Fruit fly (Drosophila melanogaster) whole organism, embryonic: ENCODE results near the gene CG42399.
A peak's percentile ranks its signal among the peaks of the same experiment; 100 is the strongest.

Experiments used
- BtbVII ChIP-seq: fragments of 200-800 bp; sonication (Bioruptor generic); optimal IDR thresholded peaks from 3 replicates; lab custom pipeline; 2017; ENCODE audit warnings: missing biosample characterization, mild to moderate bottlenecking, missing genetic modification characterization
- Bteb2 ChIP-seq: fragments of 200-800 bp; sonication (Bioruptor generic); optimal IDR thresholded peaks from 2 replicates; lab custom pipeline; 2016; ENCODE audit warnings: missing biosample characterization, missing genetic modification characterization
- CG10147 ChIP-seq: fragments of 200-800 bp; sonication (Bioruptor generic); optimal IDR thresholded peaks from 2 replicates; lab custom pipeline; 2019; ENCODE audit warnings: missing biosample characterization, mild to moderate bottlenecking, missing genetic modification characterization, moderate library complexity
- CG11247 ChIP-seq: fragments of 200-800 bp; sonication (Bioruptor generic); IDR thresholded peaks from 2 replicates; pipeline ENCODE4 v1.3.6; 2022; ENCODE audit warnings: missing biosample characterization, missing genetic modification characterization
- CG13287 ChIP-seq: fragments of 200-800 bp; sonication (Bioruptor generic); IDR thresholded peaks from 2 replicates; pipeline ENCODE4 v1.3.6; 2022; ENCODE audit warnings: missing biosample characterization, missing genetic modification characterization; ENCODE audit not compliant: partially characterized antibody
- CG15479 ChIP-seq: fragments of 200-800 bp; sonication (Bioruptor generic); optimal IDR thresholded peaks from 3 replicates; lab custom pipeline; 2019; ENCODE audit warnings: missing biosample characterization, mild to moderate bottlenecking, missing genetic modification characterization, moderate library complexity
- CG15601 ChIP-seq: fragments of 200-800 bp; sonication (Bioruptor generic); optimal IDR thresholded peaks from 3 replicates; lab custom pipeline; 2019; ENCODE audit warnings: missing biosample characterization, mild to moderate bottlenecking, missing genetic modification characterization, moderate library complexity
- CG16863 ChIP-seq: fragments of 200-800 bp; sonication (Bioruptor generic); optimal IDR thresholded peaks from 3 replicates; lab custom pipeline; 2016; ENCODE audit warnings: missing biosample characterization, missing genetic modification characterization
- CG18619 ChIP-seq: fragments of 200-800 bp; sonication (Bioruptor generic); optimal IDR thresholded peaks from 3 replicates; lab custom pipeline; 2017; ENCODE audit warnings: missing biosample characterization, mild to moderate bottlenecking, missing genetic modification characterization
- CG18764 ChIP-seq: fragments of 200-800 bp; sonication (Bioruptor generic); optimal IDR thresholded peaks from 3 replicates; lab custom pipeline; 2016; ENCODE audit warnings: missing biosample characterization, missing genetic modification characterization
- CG3163 ChIP-seq: fragments of 200-800 bp; sonication (Bioruptor generic); optimal IDR thresholded peaks from 3 replicates; lab custom pipeline; 2016; ENCODE audit warnings: missing biosample characterization, missing genetic modification characterization
- CG32772 ChIP-seq: fragments of 200-800 bp; sonication (Bioruptor generic); IDR thresholded peaks from 2 replicates; pipeline ENCODE4 v1.3.6; 2022; ENCODE audit warnings: missing biosample characterization, missing genetic modification characterization
- CG3847 ChIP-seq: fragments of 200-800 bp; sonication (Bioruptor generic); IDR thresholded peaks from 2 replicates; pipeline ENCODE4 v1.3.6; 2022; ENCODE audit warnings: missing biosample characterization, missing genetic modification characterization
- CG4730 ChIP-seq: fragments of 200-800 bp; sonication (Bioruptor generic); IDR thresholded peaks from 2 replicates; pipeline ENCODE4 v1.3.6; 2022; ENCODE audit warnings: missing biosample characterization, missing genetic modification characterization
- CG6272 ChIP-seq: fragments of 200-800 bp; sonication (Bioruptor generic); IDR thresholded peaks from 2 replicates; pipeline ENCODE4 v1.3.6; 2022; ENCODE audit warnings: missing biosample characterization, missing genetic modification characterization
- CG6791 ChIP-seq: fragments of 200-800 bp; sonication (Bioruptor generic); IDR thresholded peaks from 3 replicates; pipeline ENCODE4 v1.3.6; 2022; ENCODE audit warnings: missing biosample characterization, missing genetic modification characterization; ENCODE audit not compliant: partially characterized antibody
- CTCF ChIP-seq: fragments of 200-800 bp; sonication (Bioruptor generic); optimal IDR thresholded peaks from 2 replicates; lab custom pipeline; 2017; ENCODE audit warnings: missing biosample characterization, mild to moderate bottlenecking, missing genetic modification characterization, moderate library complexity
- Camta ChIP-seq: fragments of 200-800 bp; sonication (Bioruptor generic); optimal IDR thresholded peaks from 2 replicates; lab custom pipeline; 2016; ENCODE audit warnings: missing biosample characterization, missing genetic modification characterization
- Dll ChIP-seq: fragments of 200-800 bp; sonication (Bioruptor generic); IDR thresholded peaks from 4 replicates; pipeline ENCODE4 v1.3.6; 2022; ENCODE audit warnings: missing biosample characterization, missing genetic modification characterization; ENCODE audit not compliant: partially characterized antibody
- Dref ChIP-seq: fragments of 200-800 bp; sonication (Bioruptor generic); IDR thresholded peaks from 2 replicates; pipeline ENCODE4 v1.3.6; 2022; ENCODE audit warnings: missing biosample characterization, missing genetic modification characterization
- HmgD ChIP-seq: fragments of 200-800 bp; sonication (Bioruptor generic); optimal IDR thresholded peaks from 3 replicates; lab custom pipeline; 2016; ENCODE audit warnings: missing biosample characterization, missing genetic modification characterization
- Hmx ChIP-seq: fragments of 200-800 bp; sonication (Bioruptor generic); optimal IDR thresholded peaks from 2 replicates; lab custom pipeline; 2016; ENCODE audit warnings: missing biosample characterization, missing genetic modification characterization
- Hsf ChIP-seq: fragments of 200-800 bp; sonication (Bioruptor generic); optimal IDR thresholded peaks from 3 replicates; lab custom pipeline; 2016; ENCODE audit warnings: missing biosample characterization, missing genetic modification characterization
- Jarid2 ChIP-seq: fragments of 200-800 bp; sonication (Bioruptor generic); optimal IDR thresholded peaks from 3 replicates; lab custom pipeline; 2017; ENCODE audit warnings: mild to moderate bottlenecking, missing biosample characterization, missing genetic modification reagents, missing genetic modification characterization
- MTF-1 ChIP-seq: fragments of 200-800 bp; sonication (Bioruptor generic); optimal IDR thresholded peaks from 2 replicates; lab custom pipeline; 2018; ENCODE audit warnings: missing biosample characterization, mild to moderate bottlenecking, missing genetic modification characterization, borderline replicate concordance
- Meics ChIP-seq: fragments of 200-800 bp; sonication (Bioruptor generic); optimal IDR thresholded peaks from 2 replicates; lab custom pipeline; 2017; ENCODE audit warnings: missing biosample characterization, mild to moderate bottlenecking, missing genetic modification characterization
- NfI ChIP-seq: fragments of 200-800 bp; sonication (Bioruptor generic); optimal IDR thresholded peaks from 3 replicates; lab custom pipeline; 2018; ENCODE audit warnings: missing biosample characterization, mild to moderate bottlenecking, missing genetic modification characterization, moderate library complexity
- Scr ChIP-seq: fragments of 200-800 bp; sonication (Bioruptor generic); IDR thresholded peaks from 2 replicates; pipeline ENCODE4 v1.3.6; 2022; ENCODE audit warnings: missing biosample characterization, missing genetic modification characterization; ENCODE audit not compliant: partially characterized antibody
- Sox100B ChIP-seq: fragments of 200-800 bp; sonication (Bioruptor generic); optimal IDR thresholded peaks from 3 replicates; lab custom pipeline; 2018; ENCODE audit warnings: missing biosample characterization, mild to moderate bottlenecking, missing genetic modification characterization
- Sry-β ChIP-seq: fragments of 200-800 bp; sonication (Bioruptor generic); optimal IDR thresholded peaks from 2 replicates; lab custom pipeline; 2018; ENCODE audit warnings: missing biosample characterization, mild to moderate bottlenecking, missing genetic modification characterization, moderate library complexity
- Ssrp ChIP-seq: fragments of 200-800 bp; sonication (Bioruptor generic); optimal IDR thresholded peaks from 2 replicates; lab custom pipeline; 2018; ENCODE audit warnings: missing biosample characterization, mild to moderate bottlenecking, missing genetic modification characterization, moderate library complexity
- Stat92E ChIP-seq, 3 experiments: fragments of >200 bp in 2 of 3; fragments of 200-800 bp in 1 of 3; sonication (Bioruptor generic) in 1 of 3; optimal IDR thresholded peaks; 2 replicates each; lab custom pipeline; 2017 to 2019; ENCODE audit warnings: missing biosample characterization in 3 of 3, missing genetic modification characterization in 3 of 3, mild to moderate bottlenecking in 1 of 3, moderate library complexity in 1 of 3
- Xrp1 ChIP-seq: fragments of 200-800 bp; sonication (Bioruptor generic); IDR thresholded peaks from 2 replicates; pipeline ENCODE4 v1.3.6; 2022; ENCODE audit warnings: missing biosample characterization, missing genetic modification characterization
- abd-A ChIP-seq: fragments of 200-800 bp; sonication (Bioruptor generic); optimal IDR thresholded peaks from 3 replicates; lab custom pipeline; 2019; ENCODE audit warnings: missing biosample characterization, mild to moderate bottlenecking, missing genetic modification characterization, moderate library complexity
- caup ChIP-seq: fragments of 200-800 bp; sonication (Bioruptor generic); optimal IDR thresholded peaks from 3 replicates; lab custom pipeline; 2017; ENCODE audit warnings: missing biosample characterization, mild to moderate bottlenecking, missing genetic modification characterization, moderate library complexity; ENCODE audit not compliant: severe bottlenecking
- cg ChIP-seq: fragments of 200-800 bp; sonication (Bioruptor generic); optimal IDR thresholded peaks from 3 replicates; lab custom pipeline; 2019; ENCODE audit warnings: missing biosample characterization, mild to moderate bottlenecking, missing genetic modification characterization, moderate library complexity
- crp ChIP-seq, 2 experiments: fragments of 200-800 bp; sonication (Bioruptor generic); optimal IDR thresholded peaks; 2 replicates in 1 of 2; 3 replicates in 1 of 2; lab custom pipeline; 2017; ENCODE audit warnings: missing biosample characterization in 2 of 2, missing genetic modification characterization in 2 of 2, mild to moderate bottlenecking in 1 of 2, moderate library complexity in 1 of 2
- cwo ChIP-seq: fragments of 200-800 bp; sonication (Bioruptor generic); optimal IDR thresholded peaks from 3 replicates; lab custom pipeline; 2017; ENCODE audit warnings: missing biosample characterization, missing genetic modification characterization, mild to moderate bottlenecking, moderate library complexity, missing genetic modification reagents
- da ChIP-seq: fragments of 200-800 bp; sonication (Bioruptor generic); optimal IDR thresholded peaks from 2 replicates; lab custom pipeline; 2016; ENCODE audit warnings: missing biosample characterization, missing genetic modification characterization
- gfzf ChIP-seq: fragments of 200-800 bp; sonication (Bioruptor generic); optimal IDR thresholded peaks from 2 replicates; lab custom pipeline; 2016; ENCODE audit warnings: missing biosample characterization, mild to moderate bottlenecking, missing genetic modification characterization, moderate library complexity
- grn ChIP-seq: fragments of 200-800 bp; sonication (Bioruptor generic); optimal IDR thresholded peaks from 3 replicates; lab custom pipeline; 2017; ENCODE audit warnings: missing biosample characterization, missing genetic modification characterization
- gsb-n ChIP-seq: fragments of 200-800 bp; sonication (Bioruptor generic); optimal IDR thresholded peaks from 3 replicates; lab custom pipeline; 2018; ENCODE audit warnings: missing biosample characterization, mild to moderate bottlenecking, missing genetic modification characterization
- insv ChIP-seq, 2 experiments: fragments of 200-800 bp; sonication (Bioruptor generic); optimal IDR thresholded peaks; 3 replicates each; lab custom pipeline; 2016 to 2018; ENCODE audit warnings: missing biosample characterization in 2 of 2, missing genetic modification characterization in 2 of 2
- luna ChIP-seq: fragments of 200-800 bp; sonication (Bioruptor generic); optimal IDR thresholded peaks from 2 replicates; lab custom pipeline; 2016; ENCODE audit warnings: missing biosample characterization, missing genetic modification characterization
- pho ChIP-seq: fragments of 200-800 bp; sonication (Bioruptor generic); optimal IDR thresholded peaks from 2 replicates; lab custom pipeline; 2016; ENCODE audit warnings: missing biosample characterization, missing genetic modification characterization
- phol ChIP-seq: fragments of 200-800 bp; sonication (Bioruptor generic); optimal IDR thresholded peaks from 3 replicates; lab custom pipeline; 2018; ENCODE audit warnings: missing biosample characterization, mild to moderate bottlenecking, missing genetic modification characterization, moderate library complexity
- tup ChIP-seq: fragments of 200-800 bp; sonication (Bioruptor generic); optimal IDR thresholded peaks from 2 replicates; lab custom pipeline; 2016; ENCODE audit warnings: missing biosample characterization, mild to moderate bottlenecking, missing genetic modification characterization, moderate library complexity
- twi ChIP-seq: fragments of 200-800 bp; optimal IDR thresholded peaks from 2 replicates; lab custom pipeline; 2019; ENCODE audit warnings: missing biosample characterization, mild to moderate bottlenecking, missing genetic modification characterization, moderate library complexity

Gene CG42399

dm6 chr2L:160581-161452 lies 7.7 kb upstream of the CG42399 start (continued):
- TF ChIP-seq Sox100B (GFP tag; lab: Kevin White, UChicago) (no peak), gsb-n (tag; lab: Kevin White, UChicago) (peak; percentile 5), Meics (GFP tag; lab: Kevin White, UChicago) (peak; percentile 10), pho (GFP tag; lab: Kevin White, UChicago) (peak; percentile 40), CG32772 (GFP tag; lab: Robert Waterston, UW) (no peak), CG18764 (GFP tag; lab: Kevin White, UChicago) (no peak), CG6272 (GFP tag; lab: Robert Waterston, UW) (no peak), CG16863 (GFP tag; lab: Kevin White, UChicago) (no peak), HmgD (GFP tag; lab: Kevin White, UChicago) (peak; percentile 7), da (peak; percentile 11), CG13287 (GFP tag; lab: Robert Waterston, UW) (no peak), caup (GFP tag; lab: Kevin White, UChicago) (peak; percentile 48), Camta (peak; percentile 14), Dll (GFP tag; lab: Robert Waterston, UW) (no peak), Dref (GFP tag; lab: Robert Waterston, UW) (no peak), tup (GFP tag; lab: Kevin White, UChicago) (no peak), twi (no peak), Jarid2 (GFP tag; lab: Kevin White, UChicago) (peak; percentile 79), NfI (GFP tag; lab: Kevin White, UChicago) (peak; percentile 18), BtbVII (peak; percentile 43), CG11247 (GFP tag; lab: Robert Waterston, UW) (no peak), CG3163 (peak; percentile 12), luna (GFP tag; lab: Kevin White, UChicago) (no peak), insv (GFP tag; optimal IDR thresholded peaks at IDR 0.05; lab: Kevin White, UChicago) (peak in 1 of 2 experiments; percentile 27), Hmx (GFP tag; lab: Kevin White, UChicago) (no peak), Sry-β (GFP tag; lab: Kevin White, UChicago) (no peak), CG6791 (no peak), cwo (peak; percentile 52), crp (GFP tag; optimal IDR thresholded peaks at IDR 0.05; lab: Kevin White, UChicago) (peak in 1 of 2 experiments; percentile 3), Ssrp (tag; lab: Kevin White, UChicago) (peak; percentile 48), CG10147 (GFP tag; lab: Kevin White, UChicago) (peak; percentile 62), CTCF (GFP tag; lab: Kevin White, UChicago) (no peak), CG4730 (GFP tag; lab: Robert Waterston, UW) (no peak), CG15479 (GFP tag; lab: Kevin White, UChicago) (peak; percentile 39), Scr (GFP tag; lab: Robert Waterston, UW) (no peak), CG3847 (GFP tag; lab: Robert Waterston, UW) (no peak), gfzf (GFP tag; lab: Kevin White, UChicago) (no peak), phol (tag; lab: Kevin White, UChicago) (peak; percentile 93), CG18619 (GFP tag; lab: Kevin White, UChicago) (no peak), cg (GFP tag; lab: Kevin White, UChicago) (peak; percentile 91), abd-A (tag; lab: Kevin White, UChicago) (peak; percentile 99), Stat92E (GFP tag; optimal IDR thresholded peaks at IDR 0.05; lab: Kevin White, UChicago) (peak in 1 of 3 experiments; percentile 65), Bteb2 (GFP tag; lab: Kevin White, UChicago) (no peak), CG15601 (tag; lab: Kevin White, UChicago) (peak; percentile 32), Hsf (GFP tag; lab: Kevin White, UChicago) (no peak), Xrp1 (GFP tag; lab: Robert Waterston, UW) (no peak), grn (no peak), MTF-1 (GFP tag; lab: Kevin White, UChicago) (peak; percentile 54)
